Worm (Caenorhabditis elegans): ENCODE results near the gene Y94H6A.10.
A peak's percentile ranks its signal among the peaks of the same experiment; 100 is the strongest.

Y94H6A.10 gene

DNA sequence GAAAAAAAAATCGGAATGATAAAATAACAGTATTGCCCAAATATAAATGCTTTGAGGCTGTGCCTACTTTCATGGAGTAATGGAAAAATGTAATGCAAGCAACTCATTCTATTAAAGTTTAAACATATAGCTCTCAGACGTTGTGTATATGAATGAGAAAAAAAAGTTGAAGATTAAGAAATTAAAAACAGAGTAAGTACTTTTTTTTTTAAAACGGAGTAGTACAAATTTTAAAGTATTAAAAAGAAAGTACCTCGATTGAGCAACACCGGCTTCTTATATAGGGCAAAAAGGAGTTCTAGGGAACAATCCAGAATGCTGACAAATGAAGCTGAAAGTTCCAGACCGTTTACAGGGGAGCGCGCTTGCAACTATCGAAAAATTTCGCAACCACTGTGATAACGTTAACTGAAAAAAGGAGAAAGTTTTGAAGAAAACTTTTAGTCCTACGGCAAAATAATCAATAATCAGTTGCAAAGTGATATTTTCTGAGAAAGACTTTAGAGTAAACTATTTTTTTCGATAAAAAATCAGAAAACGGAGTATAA, 730 bp upstream of the Y94H6A.10 start (continued):
- no peak for TF ChIP-seq Y53G8AR.9 (GFP tag; conservative IDR thresholded peaks at IDR 0.05)
- TF ChIP-seq lin-54 (GFP tag; optimal IDR thresholded peaks at IDR 0.05), result peak; percentile 2
- peak; percentile 15 for TF ChIP-seq nhr-80 (tag; optimal IDR thresholded peaks at IDR 0.05)
- TF ChIP-seq tlf-1 (GFP tag; optimal IDR thresholded peaks at IDR 0.05), result no peak
- no peak for TF ChIP-seq ceh-79 (tag; optimal IDR thresholded peaks at IDR 0.05)
- TF ChIP-seq D2030.7 (GFP tag; IDR thresholded peaks at IDR 0.05), result no peak

DNA sequence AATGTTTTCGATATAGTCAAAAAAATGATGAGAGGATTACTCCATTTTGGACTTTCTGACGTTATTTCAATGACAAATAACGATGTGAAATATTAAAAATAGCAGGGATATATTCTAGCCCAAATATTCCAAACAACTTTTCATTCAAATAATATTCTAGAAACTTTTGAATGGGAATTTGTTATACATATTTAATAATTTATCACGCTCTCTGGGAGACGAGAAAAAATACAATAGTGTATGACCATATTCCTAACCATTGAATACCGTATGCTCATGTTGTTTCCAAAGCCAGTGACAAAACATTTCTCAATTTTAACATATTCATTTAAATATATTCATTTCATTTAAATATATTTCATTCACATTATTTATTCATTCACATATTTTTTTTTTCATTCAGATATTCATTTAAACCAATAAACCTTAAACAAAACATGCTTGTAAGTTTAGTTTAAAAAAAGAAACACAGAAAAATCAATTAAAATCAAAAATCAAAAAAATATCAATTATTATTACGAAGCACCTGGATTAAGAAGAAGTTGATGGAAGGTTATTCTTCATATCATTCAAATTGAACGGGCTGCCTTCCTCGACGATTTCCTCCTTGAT, 770 bp downstream of the Y94H6A.10 start:
- TF ChIP-seq ceh-40 (GFP tag; IDR thresholded peaks at IDR 0.05) (0 out of 2 replicates have a peak, but pooled peaks have one; percentile 56), chd-7 (tag; optimal IDR thresholded peaks at IDR 0.05) (peak; percentile 48), ets-4 (GFP tag; optimal IDR thresholded peaks at IDR 0.05) (peak; percentile 63), K11D2.4 (GFP tag; IDR thresholded peaks at IDR 0.05) (peak; percentile 55), cebp-1 (GFP tag; IDR thresholded peaks at IDR 0.05) (peak; percentile 68; the same call in 1 of the 2 replicates), cebp-1 (tag; optimal IDR thresholded peaks at IDR 0.05) (peak; percentile 76), let-607 (tag; optimal IDR thresholded peaks at IDR 0.05) (peak; percentile 6 to 12), egl-44 (GFP tag; IDR thresholded peaks at IDR 0.05) (peak; percentile 65; the same call in 1 of the 2 replicates), nhr-80 (tag; optimal IDR thresholded peaks at IDR 0.05) (peak; percentile 21), F39B2.1 (GFP tag; IDR thresholded peaks at IDR 0.05) (no peak), hmg-20 (GFP tag; IDR thresholded peaks at IDR 0.05) (peak; percentile 26; the same call in 1 of the 2 replicates), Y79H2A.3 (GFP tag; conservative IDR thresholded peaks at IDR 0.05) (peak; percentile 67), repo-1 (tag; optimal IDR thresholded peaks at IDR 0.05) (peak; percentile 24), mel-28 (tag; optimal IDR thresholded peaks at IDR 0.05; ENCODE audit: borderline replicate concordance) (peak; percentile 32), snpc-1.1 (tag; optimal IDR thresholded peaks at IDR 0.05; ENCODE audit: insufficient read depth) (no peak), Y53G8AR.9 (GFP tag; conservative IDR thresholded peaks at IDR 0.05) (peak; percentile 87), attf-5 (GFP tag; optimal IDR thresholded peaks at IDR 0.05) (peak; percentile 67), tlf-1 (GFP tag; optimal IDR thresholded peaks at IDR 0.05) (peak; percentile 88), ztf-22 (GFP tag; optimal IDR thresholded peaks at IDR 0.05) (peak; percentile 90), tbp1 (GFP tag; optimal IDR thresholded peaks at IDR 0.05) (peak; percentile 46), hmg-1.2 (GFP tag; IDR thresholded peaks at IDR 0.05) (no peak), madf-10 (tag; optimal IDR thresholded peaks at IDR 0.05) (peak; percentile 60), F57A8.1 (GFP tag; optimal IDR thresholded peaks at IDR 0.05) (no peak), dox-1 (GFP tag; IDR thresholded peaks at IDR 0.05) (no peak; the same call in 1 of the 2 replicates), Y56A3A.18 (GFP tag; IDR thresholded peaks at IDR 0.05) (peak; percentile 88), ztf-3 (GFP tag; optimal IDR thresholded peaks at IDR 0.05) (peak; percentile 26), lir-1 (GFP tag; conservative IDR thresholded peaks at IDR 0.05) (0 out of 2 replicates have a peak, but pooled peaks have one; percentile 34), Y95B8A.8 (GFP tag; IDR thresholded peaks at IDR 0.05) (peak; percentile 77), lin-54 (GFP tag; optimal IDR thresholded peaks at IDR 0.05) (peak; percentile 31), hsf-1 (GFP tag; IDR thresholded peaks at IDR 0.05) (0 out of 2 replicates have a peak, but pooled peaks have one; percentile 54), dpl-1 (GFP tag; optimal IDR thresholded peaks at IDR 0.05) (no peak), dpff-1 (tag; optimal IDR thresholded peaks at IDR 0.05) (no peak), nfyb-1 (GFP tag; IDR thresholded peaks at IDR 0.05) (peak; percentile 90), B0336.3 (GFP tag; IDR thresholded peaks at IDR 0.05) (peak; percentile 79), madf-6 (GFP tag; IDR thresholded peaks at IDR 0.05) (0 out of 2 replicates have a peak, but pooled peaks have one; percentile 29), attf-3 (GFP tag; conservative IDR thresholded peaks at IDR 0.05) (no peak), let-526 (GFP tag; IDR thresholded peaks at IDR 0.05) (0 out of 2 replicates have a peak, but pooled peaks have one; percentile 49), gei-17 (GFP tag; optimal IDR thresholded peaks at IDR 0.05) (peak; percentile 20), atf-7 (tag; optimal IDR thresholded peaks at IDR 0.05) (peak; percentile 65), pbrm-1 (GFP tag; IDR thresholded peaks at IDR 0.05) (0 out of 2 replicates have a peak, but pooled peaks have one; percentile 49), ztf-25 (GFP tag; IDR thresholded peaks at IDR 0.05) (no peak), C06A6.2 (GFP tag; conservative IDR thresholded peaks at IDR 0.05) (peak; percentile 54; the same call in 1 of the 2 replicates)

All from whole organism, young adult.